Worm (Caenorhabditis elegans) whole organism, late embryonic: ENCODE results near the gene F33C8.2.

Experiments used
- K02D7.2 ChIP-seq: sonication (generic microtip); optimal IDR thresholded peaks from 2 replicates; lab custom pipeline; 2017; ENCODE audit warnings: mild to moderate bottlenecking, missing genetic modification characterization, missing compliant biosample characterization
- elt-2 ChIP-seq: sonication (generic microtip); optimal IDR thresholded peaks from 2 replicates; lab custom pipeline; 2016; ENCODE audit warnings: missing genetic modification reagents, missing genetic modification characterization, missing compliant biosample characterization
- fkh-10 ChIP-seq: fragments of 150-350 bp; optimal IDR thresholded peaks from 2 replicates; lab custom pipeline; 2014; ENCODE audit warnings: missing biosample characterization, missing genetic modification reagents, missing genetic modification characterization
- fkh-6 ChIP-seq: sonication (generic microtip); optimal IDR thresholded peaks from 2 replicates; lab custom pipeline; 2016; ENCODE audit warnings: missing genetic modification characterization, missing compliant biosample characterization
- gmeb-2 ChIP-seq: sonication (generic microtip); optimal IDR thresholded peaks from 2 replicates; lab custom pipeline; 2016; ENCODE audit warnings: missing genetic modification characterization, inconsistent platforms, missing compliant biosample characterization
- hlh-13 ChIP-seq: fragments of 200-800 bp; sonication (Bioruptor generic); optimal IDR thresholded peaks from 2 replicates; lab custom pipeline; 2018; ENCODE audit warnings: mild to moderate bottlenecking, missing genetic modification characterization, missing compliant biosample characterization
- pha-4 ChIP-seq: fragments of 150-350 bp; optimal IDR thresholded peaks from 2 replicates; lab custom pipeline; 2018; ENCODE audit warnings: missing biosample characterization, missing genetic modification reagents, missing genetic modification characterization
- ref-2 ChIP-seq: sonication (generic microtip); optimal IDR thresholded peaks from 2 replicates; lab custom pipeline; 2016; ENCODE audit warnings: missing genetic modification characterization, missing compliant biosample characterization
- unc-86 ChIP-seq: sonication (generic microtip); optimal IDR thresholded peaks from 2 replicates; lab custom pipeline; 2016; ENCODE audit warnings: missing genetic modification characterization, missing compliant biosample characterization

DNA sequence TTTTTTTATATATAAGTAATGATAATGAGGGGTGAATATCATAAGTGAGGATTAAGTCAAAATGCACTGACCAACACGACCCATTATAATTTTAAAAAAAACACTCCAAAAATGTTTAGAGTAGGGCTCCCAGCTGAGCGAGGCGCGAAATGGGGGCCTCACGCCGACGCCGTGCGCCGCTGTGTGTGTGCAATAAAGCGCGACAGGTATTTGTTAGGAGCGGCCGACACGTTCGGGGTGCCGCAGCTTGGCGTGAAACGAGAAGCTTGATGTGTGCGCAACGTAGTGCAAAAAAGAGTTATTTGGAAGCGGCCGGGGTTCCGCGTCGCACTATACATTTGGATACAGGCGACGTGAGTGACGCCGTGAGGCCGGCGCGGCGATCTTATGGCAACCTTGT is 3.7 kb downstream of the F33C8.2 start:
- TF ChIP-seq K02D7.2 (tag; lab: Kevin White, UChicago) (no peak), pha-4 (tag; lab: Kevin White, UChicago) (no peak), fkh-6 (tag; lab: Kevin White, UChicago) (no peak), unc-86 (no peak), elt-2 (tag; lab: Kevin White, UChicago) (no peak), fkh-10 (GFP tag; lab: Kevin White, UChicago) (no peak), ref-2 (tag; lab: Kevin White, UChicago) (no peak), gmeb-2 (tag; lab: Kevin White, UChicago) (no peak), hlh-13 (GFP tag; lab: Kevin White, UChicago) (no peak)
